Fruit fly (Drosophila melanogaster) whole organism, embryonic: ENCODE results near the gene Nup107.
A peak's percentile ranks its signal among the peaks of the same experiment; 100 is the strongest.

Experiments
- Aef1 ChIP-seq: fragments of 200-800 bp; sonication (Bioruptor generic); IDR thresholded peaks from 3 replicates; pipeline ENCODE4 v1.3.6; 2022; ENCODE audit warnings: missing biosample characterization, missing genetic modification characterization
- Blimp-1 ChIP-seq: fragments of 200-800 bp; sonication (Bioruptor generic); optimal IDR thresholded peaks from 3 replicates; lab custom pipeline; 2018; ENCODE audit warnings: missing biosample characterization, missing genetic modification characterization, mild to moderate bottlenecking, moderate library complexity, missing genetic modification reagents
- CG10267 ChIP-seq: fragments of 200-800 bp; sonication (Bioruptor generic); optimal IDR thresholded peaks from 2 replicates; lab custom pipeline; 2018; ENCODE audit warnings: missing biosample characterization, mild to moderate bottlenecking, missing genetic modification characterization, moderate library complexity
- CG11085 ChIP-seq: fragments of 200-800 bp; sonication (Bioruptor generic); IDR thresholded peaks from 2 replicates; pipeline ENCODE4 v1.3.6; 2022; ENCODE audit warnings: missing biosample characterization, missing genetic modification characterization
- CG12769 ChIP-seq: fragments of 200-800 bp; sonication (Bioruptor generic); optimal IDR thresholded peaks from 2 replicates; lab custom pipeline; 2019; ENCODE audit warnings: missing biosample characterization, mild to moderate bottlenecking, missing genetic modification characterization, moderate library complexity
- CG13296 ChIP-seq: fragments of 200-800 bp; sonication (Bioruptor generic); optimal IDR thresholded peaks from 3 replicates; lab custom pipeline; 2018; ENCODE audit warnings: missing biosample characterization, mild to moderate bottlenecking, missing genetic modification characterization
- CG13894 ChIP-seq: fragments of 200-800 bp; sonication (Bioruptor generic); optimal IDR thresholded peaks from 3 replicates; lab custom pipeline; 2018; ENCODE audit warnings: missing biosample characterization, mild to moderate bottlenecking, missing genetic modification characterization, moderate library complexity
- CG15269 ChIP-seq: fragments of 200-800 bp; sonication (Bioruptor generic); optimal IDR thresholded peaks from 2 replicates; lab custom pipeline; 2018; ENCODE audit warnings: missing biosample characterization, mild to moderate bottlenecking, missing genetic modification characterization, moderate library complexity
- CG1647 ChIP-seq: fragments of 200-800 bp; sonication (Bioruptor generic); optimal IDR thresholded peaks from 3 replicates; lab custom pipeline; 2016; ENCODE audit warnings: missing biosample characterization, missing genetic modification characterization
- CG17385 ChIP-seq: fragments of 200-800 bp; sonication (Bioruptor generic); optimal IDR thresholded peaks from 3 replicates; lab custom pipeline; 2018; ENCODE audit warnings: missing biosample characterization, mild to moderate bottlenecking, missing genetic modification characterization
- CG17568 ChIP-seq: fragments of 200-800 bp; sonication (Bioruptor generic); optimal IDR thresholded peaks from 2 replicates; lab custom pipeline; 2018; ENCODE audit warnings: missing biosample characterization, mild to moderate bottlenecking, missing genetic modification characterization, moderate library complexity
- CG2875 ChIP-seq: fragments of 200-800 bp; sonication (Bioruptor generic); optimal IDR thresholded peaks from 2 replicates; lab custom pipeline; 2017; ENCODE audit warnings: missing biosample characterization, mild to moderate bottlenecking, missing genetic modification characterization, missing genetic modification reagents
- CG4404 ChIP-seq: fragments of 200-800 bp; sonication (Bioruptor generic); IDR thresholded peaks from 2 replicates; pipeline ENCODE4 v1.3.6; 2022; ENCODE audit warnings: missing biosample characterization, missing genetic modification characterization
- CG4707 ChIP-seq: fragments of 200-800 bp; sonication (Bioruptor generic); optimal IDR thresholded peaks from 2 replicates; lab custom pipeline; 2018; ENCODE audit warnings: missing biosample characterization, mild to moderate bottlenecking, missing genetic modification characterization, moderate library complexity
- CG5245 ChIP-seq: fragments of 200-800 bp; sonication (Bioruptor generic); optimal IDR thresholded peaks from 3 replicates; lab custom pipeline; 2016; ENCODE audit warnings: missing biosample characterization, missing genetic modification characterization
- CG6175 ChIP-seq: fragments of 200-800 bp; sonication (Bioruptor generic); IDR thresholded peaks from 3 replicates; pipeline ENCODE4 v1.3.6; 2022; ENCODE audit warnings: missing biosample characterization, missing genetic modification characterization
- CG6813 ChIP-seq: fragments of 200-800 bp; sonication (Bioruptor generic); optimal IDR thresholded peaks from 2 replicates; lab custom pipeline; 2017; ENCODE audit warnings: missing biosample characterization, missing genetic modification characterization, mild to moderate bottlenecking, moderate library complexity, missing genetic modification reagents
- CG7357 ChIP-seq: fragments of 200-800 bp; sonication (Bioruptor generic); IDR thresholded peaks from 3 replicates; pipeline ENCODE4 v1.3.6; 2022; ENCODE audit warnings: missing biosample characterization, missing genetic modification characterization
- CG8359 ChIP-seq: fragments of 200-800 bp; sonication (Bioruptor generic); optimal IDR thresholded peaks from 2 replicates; lab custom pipeline; 2017; ENCODE audit warnings: missing biosample characterization, mild to moderate bottlenecking, missing genetic modification characterization, borderline replicate concordance
- Dbx ChIP-seq: fragments of 200-800 bp; sonication (Bioruptor generic); IDR thresholded peaks from 3 replicates; pipeline ENCODE4 v1.3.6; 2022; ENCODE audit warnings: missing biosample characterization, missing genetic modification characterization
- Dip3 ChIP-seq: fragments of 200-800 bp; sonication (Bioruptor generic); optimal IDR thresholded peaks from 3 replicates; lab custom pipeline; 2016; ENCODE audit warnings: missing biosample characterization, missing genetic modification characterization
- Eip74EF ChIP-seq, 2 experiments: fragments of 200-800 bp in 1 of 2; fragments of >200 bp in 1 of 2; sonication (Bioruptor generic) in 1 of 2; optimal IDR thresholded peaks; 2 replicates each; lab custom pipeline; 2017 to 2019; ENCODE audit warnings: missing biosample characterization in 2 of 2, missing genetic modification characterization in 2 of 2, mild to moderate bottlenecking in 1 of 2, moderate library complexity in 1 of 2
- HLH54F ChIP-seq: fragments of 200-800 bp; sonication (Bioruptor generic); optimal IDR thresholded peaks from 3 replicates; lab custom pipeline; 2016; ENCODE audit warnings: missing biosample characterization, missing genetic modification characterization
- HLHmδ ChIP-seq: fragments of 200-800 bp; sonication (Bioruptor generic); optimal IDR thresholded peaks from 2 replicates; lab custom pipeline; 2018; ENCODE audit warnings: missing biosample characterization, mild to moderate bottlenecking, missing genetic modification characterization, moderate library complexity
- Meics ChIP-seq: fragments of 200-800 bp; sonication (Bioruptor generic); optimal IDR thresholded peaks from 2 replicates; lab custom pipeline; 2017; ENCODE audit warnings: missing biosample characterization, mild to moderate bottlenecking, missing genetic modification characterization
- NK7.1 ChIP-seq: fragments of 200-800 bp; sonication (Bioruptor generic); optimal IDR thresholded peaks from 3 replicates; lab custom pipeline; 2016; ENCODE audit warnings: missing biosample characterization, missing genetic modification characterization
- Rx ChIP-seq: fragments of 200-800 bp; sonication (Bioruptor generic); IDR thresholded peaks from 2 replicates; pipeline ENCODE4 v1.3.6; 2022; ENCODE audit warnings: missing biosample characterization, missing genetic modification characterization
- Scr ChIP-seq: fragments of 200-800 bp; sonication (Bioruptor generic); IDR thresholded peaks from 2 replicates; pipeline ENCODE4 v1.3.6; 2022; ENCODE audit warnings: missing biosample characterization, missing genetic modification characterization; ENCODE audit not compliant: partially characterized antibody
- Stat92E ChIP-seq, 3 experiments: fragments of >200 bp in 2 of 3; fragments of 200-800 bp in 1 of 3; sonication (Bioruptor generic) in 1 of 3; optimal IDR thresholded peaks; 2 replicates each; lab custom pipeline; 2017 to 2019; ENCODE audit warnings: missing biosample characterization in 3 of 3, missing genetic modification characterization in 3 of 3, mild to moderate bottlenecking in 1 of 3, moderate library complexity in 1 of 3
- Trl ChIP-seq, 3 experiments: fragments of >200 bp in 2 of 3; fragments of 200-800 bp in 1 of 3; sonication (Bioruptor generic) in 1 of 3; optimal IDR thresholded peaks; 2 replicates in 1 of 3; 3 replicates in 2 of 3; lab custom pipeline; 2016 to 2017; ENCODE audit warnings: missing biosample characterization in 1 of 3, missing genetic modification characterization in 1 of 3
- Vsx1 ChIP-seq: fragments of 200-800 bp; sonication (Bioruptor generic); optimal IDR thresholded peaks from 2 replicates; lab custom pipeline; 2017; ENCODE audit warnings: missing biosample characterization, mild to moderate bottlenecking, missing genetic modification characterization, missing genetic modification reagents
- al ChIP-seq: fragments of 200-800 bp; sonication (Bioruptor generic); IDR thresholded peaks from 2 replicates; pipeline ENCODE4 v1.3.6; 2022; ENCODE audit warnings: missing biosample characterization, missing genetic modification characterization
- ap ChIP-seq: fragments of 200-800 bp; sonication (Bioruptor generic); IDR thresholded peaks from 2 replicates; pipeline ENCODE4 v1.3.6; 2022; ENCODE audit warnings: missing biosample characterization, missing genetic modification characterization
- bab2 ChIP-seq: fragments of 200-800 bp; sonication (Bioruptor generic); optimal IDR thresholded peaks from 2 replicates; lab custom pipeline; 2016; ENCODE audit warnings: missing biosample characterization, missing genetic modification characterization
- chn ChIP-seq: fragments of 200-800 bp; sonication (Bioruptor generic); optimal IDR thresholded peaks from 2 replicates; lab custom pipeline; 2016; ENCODE audit warnings: missing biosample characterization, missing genetic modification characterization
- ewg ChIP-seq: fragments of 200-800 bp; sonication (Bioruptor generic); optimal IDR thresholded peaks from 3 replicates; lab custom pipeline; 2017; ENCODE audit warnings: mild to moderate bottlenecking, missing biosample characterization, missing genetic modification reagents, missing genetic modification characterization
- gro ChIP-seq: fragments of 200-800 bp; sonication (Bioruptor generic); optimal IDR thresholded peaks from 2 replicates; lab custom pipeline; 2016; ENCODE audit warnings: missing biosample characterization, missing genetic modification characterization
- h ChIP-seq: fragments of >200 bp; optimal IDR thresholded peaks from 2 replicates; lab custom pipeline; 2017
- hb ChIP-seq: fragments of 200-800 bp; sonication (Bioruptor generic); IDR thresholded peaks from 3 replicates; pipeline ENCODE4 v1.3.6; 2022; ENCODE audit warnings: missing biosample characterization, missing genetic modification characterization; ENCODE audit not compliant: partially characterized antibody
- lbe ChIP-seq: fragments of 200-800 bp; sonication (Bioruptor generic); optimal IDR thresholded peaks from 2 replicates; lab custom pipeline; 2016; ENCODE audit warnings: missing biosample characterization, mild to moderate bottlenecking, missing genetic modification characterization
- mam ChIP-seq: fragments of 200-800 bp; sonication (Bioruptor generic); optimal IDR thresholded peaks from 3 replicates; lab custom pipeline; 2016; ENCODE audit warnings: missing biosample characterization, missing genetic modification characterization
- pb ChIP-seq: fragments of 200-800 bp; sonication (Bioruptor generic); optimal IDR thresholded peaks from 3 replicates; lab custom pipeline; 2016; ENCODE audit warnings: missing biosample characterization, missing genetic modification characterization
- phol ChIP-seq: fragments of 200-800 bp; sonication (Bioruptor generic); optimal IDR thresholded peaks from 3 replicates; lab custom pipeline; 2018; ENCODE audit warnings: missing biosample characterization, mild to moderate bottlenecking, missing genetic modification characterization, moderate library complexity
- pros ChIP-seq: fragments of 200-800 bp; sonication (Bioruptor generic); optimal IDR thresholded peaks from 3 replicates; lab custom pipeline; 2019; ENCODE audit warnings: missing biosample characterization, mild to moderate bottlenecking, missing genetic modification characterization, moderate library complexity
- repo ChIP-seq: fragments of 200-800 bp; sonication (Bioruptor generic); optimal IDR thresholded peaks from 2 replicates; lab custom pipeline; 2016; ENCODE audit warnings: missing biosample characterization, missing genetic modification characterization
- row ChIP-seq: fragments of 200-800 bp; sonication (Bioruptor generic); IDR thresholded peaks from 3 replicates; pipeline ENCODE4 v1.3.6; 2022; ENCODE audit warnings: missing biosample characterization, missing genetic modification characterization
- sisA ChIP-seq: fragments of 200-800 bp; sonication (Bioruptor generic); IDR thresholded peaks from 2 replicates; pipeline ENCODE4 v1.3.6; 2022; ENCODE audit warnings: missing biosample characterization, missing genetic modification characterization
- sob ChIP-seq: fragments of 200-800 bp; sonication (Bioruptor generic); IDR thresholded peaks from 2 replicates; pipeline ENCODE4 v1.3.6; 2022; ENCODE audit warnings: missing biosample characterization, missing genetic modification characterization
- usp ChIP-seq: fragments of >200 bp; optimal IDR thresholded peaks from 2 replicates; lab custom pipeline; 2017; ENCODE audit warnings: missing biosample characterization, missing genetic modification characterization
- wek ChIP-seq: fragments of 200-800 bp; sonication (Bioruptor generic); optimal IDR thresholded peaks from 3 replicates; lab custom pipeline; 2018; ENCODE audit warnings: missing biosample characterization, mild to moderate bottlenecking, missing genetic modification characterization, moderate library complexity

The Nup107 gene

dm6 chr2L:10703281-10703680, 32.6 kb downstream of the Nup107 start, which contains the start of gene CG6415 (continued):
- peak; percentile 77 for TF ChIP-seq Meics (GFP tag; lab: Kevin White, UChicago)
- no peak for TF ChIP-seq CG6175 (GFP tag; lab: Robert Waterston, UW)
- peak; percentile 65 for TF ChIP-seq CG10267 (tag; lab: Kevin White, UChicago)
- peak; percentile 61 for TF ChIP-seq CG17568
- TF ChIP-seq hb: no peak
- peak; percentile 53 for TF ChIP-seq CG5245
- TF ChIP-seq CG6813: peak; percentile 59
- peak; percentile 10 for TF ChIP-seq Vsx1 (GFP tag; lab: Kevin White, UChicago)
- TF ChIP-seq Blimp-1 (GFP tag; lab: Kevin White, UChicago): peak; percentile 74
- peak; percentile 75 for TF ChIP-seq CG15269 (tag; lab: Kevin White, UChicago)
- TF ChIP-seq Stat92E (GFP tag; optimal IDR thresholded peaks at IDR 0.05; lab: Kevin White, UChicago): no peak
- peak; percentile 43 for TF ChIP-seq CG8359 (GFP tag; lab: Kevin White, UChicago)
- no peak for TF ChIP-seq Scr (GFP tag; lab: Robert Waterston, UW)
- TF ChIP-seq CG1647 (GFP tag; lab: Kevin White, UChicago): peak; percentile 25
- no peak for TF ChIP-seq CG4707 (GFP tag; lab: Kevin White, UChicago)
- TF ChIP-seq sisA (GFP tag; lab: Robert Waterston, UW): peak; percentile 48
- TF ChIP-seq lbe: peak; percentile 47
- TF ChIP-seq usp (GFP tag; lab: Kevin White, UChicago): no peak
- peak; percentile 72 for TF ChIP-seq CG11085 (GFP tag; lab: Robert Waterston, UW)
- TF ChIP-seq Eip74EF (GFP tag; optimal IDR thresholded peaks at IDR 0.05; lab: Kevin White, UChicago): no peak
- TF ChIP-seq repo (GFP tag; lab: Kevin White, UChicago): peak; percentile 66
- TF ChIP-seq chn (GFP tag; lab: Kevin White, UChicago): peak; percentile 52
- TF ChIP-seq Dbx: no peak
- peak; percentile 78 for TF ChIP-seq CG12769 (tag; lab: Kevin White, UChicago)
- TF ChIP-seq ewg: peak; percentile 38
- TF ChIP-seq CG17385: peak; percentile 63
- TF ChIP-seq h (lab: Kevin White, UChicago): no peak
- peak; percentile 73 for TF ChIP-seq bab2
- TF ChIP-seq HLHmδ (GFP tag; lab: Kevin White, UChicago): no peak
- TF ChIP-seq CG7357 (GFP tag; lab: Robert Waterston, UW): peak; percentile 72
- TF ChIP-seq pros (GFP tag; lab: Kevin White, UChicago): no peak
- TF ChIP-seq CG13894 (tag; lab: Kevin White, UChicago): peak; percentile 43
- TF ChIP-seq CG13296: peak; percentile 50
- TF ChIP-seq mam: peak; percentile 81
- no peak for TF ChIP-seq Trl (optimal IDR thresholded peaks at IDR 0.05; lab: Kevin White, UChicago)
- TF ChIP-seq Trl (GFP tag; optimal IDR thresholded peaks at IDR 0.05; lab: Kevin White, UChicago): peak; percentile 47
- 0 out of 2 replicates have a peak, but pooled peaks have one; percentile 45 for TF ChIP-seq ap (GFP tag; lab: Robert Waterston, UW)
- peak; percentile 9 for TF ChIP-seq wek (GFP tag; lab: Kevin White, UChicago)
- TF ChIP-seq CG2875 (GFP tag; lab: Kevin White, UChicago): peak; percentile 60
- TF ChIP-seq pb: peak; percentile 6
- TF ChIP-seq CG4404 (GFP tag; lab: Robert Waterston, UW): peak; percentile 66
- TF ChIP-seq al (GFP tag; lab: Robert Waterston, UW): peak; percentile 32; the same call in 1 of the 2 replicates
- TF ChIP-seq phol (tag; lab: Kevin White, UChicago): peak; percentile 79
- TF ChIP-seq HLH54F (GFP tag; lab: Kevin White, UChicago): peak; percentile 36
- peak; percentile 47; the same call in 1 of the 2 replicates for TF ChIP-seq Rx (GFP tag; lab: Robert Waterston, UW)
- TF ChIP-seq NK7.1 (GFP tag; lab: Kevin White, UChicago): peak; percentile 48
- TF ChIP-seq gro (GFP tag; lab: Kevin White, UChicago): peak; percentile 47
- peak; percentile 80 for TF ChIP-seq sob
- peak; percentile 63 for TF ChIP-seq Dip3 (GFP tag; lab: Kevin White, UChicago)
- TF ChIP-seq row (GFP tag; lab: Robert Waterston, UW): peak; percentile 85
- peak; percentile 68 for TF ChIP-seq Aef1 (GFP tag; lab: Robert Waterston, UW)
